Worm (Caenorhabditis elegans): ENCODE data around the gene str-227.

- no peak for TF ChIP-seq attf-3 (GFP tag; conservative IDR thresholded peaks at IDR 0.05)
- TF ChIP-seq ama-1 (optimal IDR thresholded peaks at IDR 0.05): no peak
- no peak for TF ChIP-seq ama-1 (GFP tag; optimal IDR thresholded peaks at IDR 0.05)
- TF ChIP-seq him-1 (tag; optimal IDR thresholded peaks at IDR 0.05): no peak
- TF ChIP-seq nhr-179 (tag; optimal IDR thresholded peaks at IDR 0.05): no peak
- TF ChIP-seq tbp1 (GFP tag; optimal IDR thresholded peaks at IDR 0.05): no peak
- TF ChIP-seq snpc-4 (GFP tag; optimal IDR thresholded peaks at IDR 0.05): no peak
- TF ChIP-seq snpc-4 (tag; optimal IDR thresholded peaks at IDR 0.05): no peak
- TF ChIP-seq hlh-12 (tag; optimal IDR thresholded peaks at IDR 0.05): no peak
- no peak for TF ChIP-seq snpc-1.1 (tag; optimal IDR thresholded peaks at IDR 0.05; ENCODE audit: insufficient read depth)
Observed at ce11 chrV:3524970-3525369, 7.0 kb downstream of the str-227 start, which contains the start of gene T24A6.7.
